Fruit fly (Drosophila melanogaster): ENCODE results near the gene Ptip.
A peak's percentile ranks its signal among the peaks of the same experiment; 100 is the strongest.

Ptip gene

DNA sequence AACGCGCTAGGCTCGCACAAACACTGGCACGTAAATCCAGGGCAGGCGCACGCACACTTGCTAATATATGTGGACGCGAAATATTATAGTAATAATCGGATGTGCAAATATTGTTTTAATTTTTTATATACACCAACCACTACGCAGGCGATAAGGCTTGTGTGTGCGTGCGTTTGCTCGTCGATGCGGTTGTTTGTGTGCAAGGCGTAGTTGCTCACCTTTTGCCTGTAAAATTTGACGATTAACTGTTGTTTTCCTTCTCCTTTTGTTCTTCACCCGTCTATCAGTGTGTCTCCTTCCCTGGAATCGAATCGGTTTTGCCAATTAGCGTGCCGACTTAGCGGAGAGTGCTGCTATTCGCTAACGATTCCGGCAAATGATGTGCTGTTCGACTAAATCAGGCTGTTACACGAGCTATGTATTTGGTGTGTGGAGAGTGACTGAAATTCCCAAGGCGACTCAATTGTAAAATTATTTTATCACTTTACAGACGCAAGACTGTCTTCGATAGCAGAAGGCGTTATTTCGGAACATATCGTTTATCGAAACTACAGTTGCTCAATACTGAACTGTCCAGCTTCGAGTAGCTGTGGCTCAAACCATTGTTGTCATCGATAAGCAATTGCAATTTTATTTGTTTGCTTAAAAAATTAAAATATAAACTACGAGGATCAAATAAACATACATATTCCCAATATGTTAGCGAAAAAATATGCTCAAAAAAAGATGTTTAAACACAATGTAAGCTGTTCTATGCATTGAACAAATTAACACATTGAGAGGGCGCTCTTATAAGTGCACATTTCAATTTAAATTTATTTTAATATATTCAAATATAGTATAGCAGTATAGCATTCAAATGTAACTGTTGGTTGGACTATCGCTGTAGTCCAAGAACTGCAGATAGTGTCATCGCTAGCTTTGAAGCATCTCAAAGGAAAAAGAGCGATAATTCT is 2.5 kb upstream of the Ptip start, which contains the start of the genes CG6650 and endos (continued):
- no peak for TF ChIP-seq ap (GFP tag; IDR thresholded peaks at IDR 0.05)
- TF ChIP-seq CG13287 (GFP tag; IDR thresholded peaks at IDR 0.05; ENCODE audit: partially characterized antibody) = peak; percentile 78
- TF ChIP-seq lilli (GFP tag; optimal IDR thresholded peaks at IDR 0.05) = peak; percentile 9
- TF ChIP-seq CG6791 (GFP tag; IDR thresholded peaks at IDR 0.05; ENCODE audit: partially characterized antibody) = peak; percentile 84
- no peak for TF ChIP-seq otp (GFP tag; IDR thresholded peaks at IDR 0.05)
- TF ChIP-seq sens-2 (GFP tag; IDR thresholded peaks at IDR 0.05) = no peak
- TF ChIP-seq sob (GFP tag; IDR thresholded peaks at IDR 0.05) = 0 out of 2 replicates have a peak, but pooled peaks have one; percentile 23
- TF ChIP-seq CG15601 (tag; optimal IDR thresholded peaks at IDR 0.05) = peak; percentile 51
- peak; percentile 5 for TF ChIP-seq Dip3 (GFP tag; optimal IDR thresholded peaks at IDR 0.05)
- peak; percentile 4 for TF ChIP-seq HLH54F (GFP tag; optimal IDR thresholded peaks at IDR 0.05)
- TF ChIP-seq CG18619 (GFP tag; optimal IDR thresholded peaks at IDR 0.05) = no peak
- TF ChIP-seq CG13894 (tag; optimal IDR thresholded peaks at IDR 0.05) = peak; percentile 44
- TF ChIP-seq ATbp (GFP tag; optimal IDR thresholded peaks at IDR 0.05) = no peak
- TF ChIP-seq CG15269 (tag; optimal IDR thresholded peaks at IDR 0.05) = peak; percentile 42
- no peak for TF ChIP-seq CG3407 (GFP tag; optimal IDR thresholded peaks at IDR 0.05)
- no peak for TF ChIP-seq bab2 (GFP tag; optimal IDR thresholded peaks at IDR 0.05)
- TF ChIP-seq sc (optimal IDR thresholded peaks at IDR 0.05) = no peak
- no peak for TF ChIP-seq sc (GFP tag; optimal IDR thresholded peaks at IDR 0.05)
- 0 out of 2 replicates have a peak, but pooled peaks have one; percentile 24 for TF ChIP-seq ssp (GFP tag; IDR thresholded peaks at IDR 0.05)
- no peak for TF ChIP-seq CG18764 (GFP tag; optimal IDR thresholded peaks at IDR 0.05)
- TF ChIP-seq CG10959 (GFP tag; IDR thresholded peaks at IDR 0.05) = no peak
- TF ChIP-seq sqz (GFP tag; optimal IDR thresholded peaks at IDR 0.05) = no peak
- no peak for TF ChIP-seq wdn (GFP tag; IDR thresholded peaks at IDR 0.05)
- no peak for TF ChIP-seq CG14050 (GFP tag; IDR thresholded peaks at IDR 0.05)
- peak; percentile 34 for TF ChIP-seq MBD-R2 (GFP tag; IDR thresholded peaks at IDR 0.05)
- peak; percentile 37 for TF ChIP-seq tin (GFP tag; optimal IDR thresholded peaks at IDR 0.05)
- 0 out of 3 replicates have a peak, but pooled peaks have one; percentile 30 for TF ChIP-seq CG34422 (GFP tag; IDR thresholded peaks at IDR 0.05)
- TF ChIP-seq CG12942 (GFP tag; optimal IDR thresholded peaks at IDR 0.05) = peak; percentile 27
- peak; percentile 8; the same call in 1 of the 2 replicates for TF ChIP-seq ato (GFP tag; IDR thresholded peaks at IDR 0.05; ENCODE audit: partially characterized antibody)
- peak; percentile 39 for TF ChIP-seq her (GFP tag; optimal IDR thresholded peaks at IDR 0.05)
- peak; percentile 47 for TF ChIP-seq CG3281 (GFP tag; optimal IDR thresholded peaks at IDR 0.05)
- no peak for TF ChIP-seq eyg (GFP tag; optimal IDR thresholded peaks at IDR 0.05)
- no peak for TF ChIP-seq pros (GFP tag; optimal IDR thresholded peaks at IDR 0.05)
- peak; percentile 58 for TF ChIP-seq nmo (GFP tag; optimal IDR thresholded peaks at IDR 0.05)
- TF ChIP-seq CG11456 (GFP tag; IDR thresholded peaks at IDR 0.05) = peak; percentile 39; the same call in 1 of the 3 replicates
- TF ChIP-seq kay (GFP tag; optimal IDR thresholded peaks at IDR 0.05) = peak; percentile 16
- TF ChIP-seq zfh2 (GFP tag; optimal IDR thresholded peaks at IDR 0.05) = no peak
- no peak for TF ChIP-seq CG4404 (GFP tag; IDR thresholded peaks at IDR 0.05)
- TF ChIP-seq ken (GFP tag; IDR thresholded peaks at IDR 0.05) = no peak
- TF ChIP-seq zen (tag; optimal IDR thresholded peaks at IDR 0.05) = peak; percentile 33
- peak; percentile 74 for TF ChIP-seq stwl (tag; optimal IDR thresholded peaks at IDR 0.05)
- TF ChIP-seq gcm (GFP tag; optimal IDR thresholded peaks at IDR 0.05) = peak; percentile 7
- TF ChIP-seq Pdp1 (GFP tag; optimal IDR thresholded peaks at IDR 0.05) = peak in 1 of 2 experiments; percentile 49
- peak; percentile 23 for TF ChIP-seq Hmr (GFP tag; optimal IDR thresholded peaks at IDR 0.05)
- peak; percentile 96 for TF ChIP-seq CG2116 (GFP tag; optimal IDR thresholded peaks at IDR 0.05)
- TF ChIP-seq CG31441 (GFP tag; IDR thresholded peaks at IDR 0.05) = peak; percentile 55; the same call in 1 of the 2 replicates
- TF ChIP-seq cwo (GFP tag; optimal IDR thresholded peaks at IDR 0.05) = no peak
- no peak for TF ChIP-seq CG6854 (GFP tag; optimal IDR thresholded peaks at IDR 0.05)
